Fruit fly (Drosophila melanogaster) S2 (cell line): Measurements from ENCODE around the gene MME1.

Experiments used
- CG8478 ChIP-seq: fragments of >200 bp; optimal IDR thresholded peaks from 2 replicates; lab custom pipeline; 2018
- CTCF ChIP-seq, 2 experiments: fragments of >200 bp; optimal IDR thresholded peaks; 2 replicates each; lab custom pipeline; 2018

DNA sequence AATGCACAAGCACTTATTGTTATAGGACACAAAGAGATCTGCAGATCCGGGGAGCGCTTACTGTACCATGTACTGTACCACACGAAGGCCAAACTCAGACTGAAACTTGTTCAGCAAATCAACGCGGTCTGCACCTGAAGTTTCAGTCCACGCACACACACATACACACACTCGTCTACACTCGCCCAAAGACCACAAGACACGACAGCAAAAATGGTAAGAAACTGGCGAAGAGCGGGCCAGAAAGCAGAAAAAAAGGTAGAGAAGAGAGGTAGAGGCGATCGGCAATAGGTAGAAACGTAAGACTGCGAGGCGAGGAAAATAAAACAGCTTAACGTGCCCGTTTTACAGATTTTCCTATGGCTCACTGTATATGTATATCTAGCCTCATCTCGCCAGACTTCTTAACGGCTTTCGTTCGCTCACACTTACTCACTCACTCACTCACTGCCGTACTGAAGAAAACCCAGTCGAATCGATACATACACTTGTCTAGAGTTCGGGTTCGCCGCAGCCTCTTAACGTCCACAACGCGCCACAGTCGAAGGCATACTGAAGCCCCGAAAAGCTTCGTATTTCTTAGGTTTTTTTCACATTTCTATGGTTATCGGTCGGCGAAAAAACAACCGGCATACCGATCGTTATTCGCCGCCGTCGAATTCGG lies 17.4 kb upstream of the MME1 start, which contains the start of gene uif:
- TF ChIP-seq CG8478 (no peak), CTCF (optimal IDR thresholded peaks at IDR 0.05; lab: Kevin White, UChicago) (no peak)
